Fruit fly (Drosophila melanogaster) whole organism, embryonic: ENCODE measurements around the gene CG32599.

Source experiments
- Aef1 ChIP-seq: fragments of 200-800 bp; sonication (Bioruptor generic); IDR thresholded peaks from 3 replicates; pipeline ENCODE4 v1.3.6; 2022; ENCODE audit warnings: missing biosample characterization, missing genetic modification characterization
- B-H1 ChIP-seq: fragments of 200-800 bp; sonication (Bioruptor generic); IDR thresholded peaks from 3 replicates; pipeline ENCODE4 v1.3.6; 2022; ENCODE audit warnings: missing biosample characterization, missing genetic modification characterization
- Blimp-1 ChIP-seq: fragments of 200-800 bp; sonication (Bioruptor generic); optimal IDR thresholded peaks from 3 replicates; lab custom pipeline; 2018; ENCODE audit warnings: missing biosample characterization, missing genetic modification characterization, mild to moderate bottlenecking, moderate library complexity, missing genetic modification reagents
- CG10366 ChIP-seq: fragments of 200-800 bp; sonication (Bioruptor generic); IDR thresholded peaks from 2 replicates; pipeline ENCODE4 v1.3.6; 2022; ENCODE audit warnings: missing biosample characterization, missing genetic modification characterization
- CG10565 ChIP-seq: fragments of 200-800 bp; sonication (Bioruptor generic); optimal IDR thresholded peaks from 3 replicates; lab custom pipeline; 2016; ENCODE audit warnings: missing biosample characterization, mild to moderate bottlenecking, missing genetic modification characterization
- CG11456 ChIP-seq: fragments of 200-800 bp; sonication (Bioruptor generic); IDR thresholded peaks from 3 replicates; pipeline ENCODE4 v1.3.6; 2022; ENCODE audit warnings: missing biosample characterization, missing genetic modification characterization
- CG11560 ChIP-seq: fragments of 200-800 bp; sonication (Bioruptor generic); IDR thresholded peaks from 3 replicates; pipeline ENCODE4 v1.3.6; 2022; ENCODE audit warnings: missing biosample characterization, missing genetic modification characterization
- CG11696 ChIP-seq: fragments of 200-800 bp; sonication (Bioruptor generic); IDR thresholded peaks from 2 replicates; pipeline ENCODE4 v1.3.6; 2022; ENCODE audit warnings: missing biosample characterization, missing genetic modification characterization
- CG11723 ChIP-seq: fragments of 200-800 bp; sonication (Bioruptor generic); optimal IDR thresholded peaks from 2 replicates; lab custom pipeline; 2017; ENCODE audit warnings: missing biosample characterization, mild to moderate bottlenecking, missing genetic modification characterization
- CG12104 ChIP-seq: fragments of 200-800 bp; sonication (Bioruptor generic); optimal IDR thresholded peaks from 3 replicates; lab custom pipeline; 2016; ENCODE audit warnings: missing biosample characterization, missing genetic modification characterization
- CG12219 ChIP-seq: fragments of 200-800 bp; sonication (Bioruptor generic); optimal IDR thresholded peaks from 3 replicates; lab custom pipeline; 2018; ENCODE audit warnings: missing biosample characterization, mild to moderate bottlenecking, missing genetic modification characterization
- CG13287 ChIP-seq: fragments of 200-800 bp; sonication (Bioruptor generic); IDR thresholded peaks from 2 replicates; pipeline ENCODE4 v1.3.6; 2022; ENCODE audit warnings: missing biosample characterization, missing genetic modification characterization; ENCODE audit not compliant: partially characterized antibody
- CG14860 ChIP-seq: fragments of 200-800 bp; sonication (Bioruptor generic); IDR thresholded peaks from 3 replicates; pipeline ENCODE4 v1.3.6; 2022; ENCODE audit warnings: missing biosample characterization, missing genetic modification characterization; ENCODE audit not compliant: partially characterized antibody
- CG15269 ChIP-seq: fragments of 200-800 bp; sonication (Bioruptor generic); optimal IDR thresholded peaks from 2 replicates; lab custom pipeline; 2018; ENCODE audit warnings: missing biosample characterization, mild to moderate bottlenecking, missing genetic modification characterization, moderate library complexity
- CG1602 ChIP-seq: fragments of 200-800 bp; sonication (Bioruptor generic); optimal IDR thresholded peaks from 3 replicates; lab custom pipeline; 2016; ENCODE audit warnings: missing biosample characterization, missing genetic modification characterization
- CG2129 ChIP-seq: fragments of 200-800 bp; sonication (Bioruptor generic); IDR thresholded peaks from 2 replicates; pipeline ENCODE4 v1.3.6; 2022; ENCODE audit warnings: missing biosample characterization, missing genetic modification characterization; ENCODE audit not compliant: partially characterized antibody
- CG2889 ChIP-seq: fragments of 200-800 bp; sonication (Bioruptor generic); IDR thresholded peaks from 3 replicates; pipeline ENCODE4 v1.3.6; 2022; ENCODE audit warnings: missing biosample characterization, missing genetic modification characterization
- CG32772 ChIP-seq: fragments of 200-800 bp; sonication (Bioruptor generic); IDR thresholded peaks from 2 replicates; pipeline ENCODE4 v1.3.6; 2022; ENCODE audit warnings: missing biosample characterization, missing genetic modification characterization
- CG3726 ChIP-seq: fragments of 200-800 bp; sonication (Bioruptor generic); IDR thresholded peaks from 3 replicates; pipeline ENCODE4, ENCODE4 v1.3.6; 2022; ENCODE audit warnings: missing biosample characterization, missing genetic modification characterization
- CG4730 ChIP-seq: fragments of 200-800 bp; sonication (Bioruptor generic); IDR thresholded peaks from 2 replicates; pipeline ENCODE4 v1.3.6; 2022; ENCODE audit warnings: missing biosample characterization, missing genetic modification characterization
- CG7372 ChIP-seq: fragments of 200-800 bp; sonication (Bioruptor generic); IDR thresholded peaks from 2 replicates; pipeline ENCODE4 v1.3.6; 2022; ENCODE audit warnings: missing biosample characterization, missing genetic modification characterization
- CG8281 ChIP-seq: fragments of 200-800 bp; sonication (Bioruptor generic); optimal IDR thresholded peaks from 2 replicates; lab custom pipeline; 2018; ENCODE audit warnings: missing biosample characterization, mild to moderate bottlenecking, missing genetic modification characterization, moderate library complexity
- CG8478 ChIP-seq: fragments of >200 bp; optimal IDR thresholded peaks from 2 replicates; lab custom pipeline; 2018
- D19B ChIP-seq: fragments of 200-800 bp; sonication (Bioruptor generic); optimal IDR thresholded peaks from 2 replicates; lab custom pipeline; 2017; ENCODE audit warnings: missing biosample characterization, mild to moderate bottlenecking, missing genetic modification characterization
- Dp ChIP-seq: fragments of 200-800 bp; sonication (Bioruptor generic); optimal IDR thresholded peaks from 2 replicates; lab custom pipeline; 2018; ENCODE audit warnings: missing biosample characterization, mild to moderate bottlenecking, missing genetic modification characterization, moderate library complexity
- Dref ChIP-seq: fragments of 200-800 bp; sonication (Bioruptor generic); IDR thresholded peaks from 2 replicates; pipeline ENCODE4 v1.3.6; 2022; ENCODE audit warnings: missing biosample characterization, missing genetic modification characterization
- H2.0 ChIP-seq: fragments of 200-800 bp; sonication (Bioruptor generic); IDR thresholded peaks from 2 replicates; pipeline ENCODE4 v1.3.6; 2022; ENCODE audit warnings: missing biosample characterization, missing genetic modification characterization
- Hr3 ChIP-seq: fragments of 200-800 bp; sonication (Bioruptor generic); optimal IDR thresholded peaks from 3 replicates; lab custom pipeline; 2016; ENCODE audit warnings: missing biosample characterization, missing genetic modification characterization
- Kr ChIP-seq: fragments of 200-800 bp; sonication (Bioruptor generic); optimal IDR thresholded peaks from 2 replicates; lab custom pipeline; 2017; ENCODE audit warnings: missing biosample characterization, mild to moderate bottlenecking, missing genetic modification characterization
- Lim3 ChIP-seq: fragments of 200-800 bp; sonication (Bioruptor generic); IDR thresholded peaks from 2 replicates; pipeline ENCODE4 v1.3.6; 2022; ENCODE audit warnings: missing biosample characterization, missing genetic modification characterization
- Nf-YA ChIP-seq: fragments of 200-800 bp; sonication (Bioruptor generic); IDR thresholded peaks from 2 replicates; pipeline ENCODE4 v1.3.6; 2022; ENCODE audit warnings: missing biosample characterization, missing genetic modification characterization
- Nf-YB ChIP-seq: fragments of 200-800 bp; sonication (Bioruptor generic); optimal IDR thresholded peaks from 3 replicates; lab custom pipeline; 2019; ENCODE audit warnings: missing biosample characterization, mild to moderate bottlenecking, missing genetic modification characterization, moderate library complexity
- Rfx ChIP-seq: fragments of 200-800 bp; sonication (Bioruptor generic); IDR thresholded peaks from 2 replicates; pipeline ENCODE4 v1.3.6; 2022; ENCODE audit warnings: missing biosample characterization, missing genetic modification characterization
- Sry-β ChIP-seq: fragments of 200-800 bp; sonication (Bioruptor generic); optimal IDR thresholded peaks from 2 replicates; lab custom pipeline; 2018; ENCODE audit warnings: missing biosample characterization, mild to moderate bottlenecking, missing genetic modification characterization, moderate library complexity
- az2 ChIP-seq: fragments of 200-800 bp; sonication (Bioruptor generic); optimal IDR thresholded peaks from 3 replicates; lab custom pipeline; 2016; ENCODE audit warnings: missing biosample characterization, missing genetic modification characterization
- br ChIP-seq: fragments of >200 bp; optimal IDR thresholded peaks from 2 replicates; lab custom pipeline; 2017
- dan ChIP-seq: fragments of 200-800 bp; sonication (Bioruptor generic); IDR thresholded peaks from 2 replicates; pipeline ENCODE4 v1.3.6; 2022; ENCODE audit warnings: missing biosample characterization, missing genetic modification characterization
- dimm ChIP-seq: fragments of 200-800 bp; sonication (Bioruptor generic); IDR thresholded peaks from 2 replicates; pipeline ENCODE4 v1.3.6; 2022; ENCODE audit warnings: missing biosample characterization, missing genetic modification characterization
- dm ChIP-seq: fragments of 200-800 bp; sonication (Bioruptor generic); optimal IDR thresholded peaks from 3 replicates; lab custom pipeline; 2016; ENCODE audit warnings: missing biosample characterization, missing genetic modification characterization
- dmrt11E ChIP-seq: fragments of 200-800 bp; sonication (Bioruptor generic); optimal IDR thresholded peaks from 3 replicates; lab custom pipeline; 2018; ENCODE audit warnings: missing biosample characterization, mild to moderate bottlenecking, missing genetic modification characterization, moderate library complexity
- fd64A ChIP-seq: fragments of 200-800 bp; sonication (Bioruptor generic); optimal IDR thresholded peaks from 3 replicates; lab custom pipeline; 2018; ENCODE audit warnings: missing biosample characterization, mild to moderate bottlenecking, missing genetic modification characterization
- fru ChIP-seq: fragments of >200 bp; optimal IDR thresholded peaks from 2 replicates; lab custom pipeline; 2017
- gro ChIP-seq: fragments of 200-800 bp; sonication (Bioruptor generic); optimal IDR thresholded peaks from 2 replicates; lab custom pipeline; 2016; ENCODE audit warnings: missing biosample characterization, missing genetic modification characterization
- her ChIP-seq: fragments of 200-800 bp; sonication (Bioruptor generic); optimal IDR thresholded peaks from 2 replicates; lab custom pipeline; 2016; ENCODE audit warnings: missing biosample characterization, missing genetic modification characterization
- ken ChIP-seq: fragments of 200-800 bp; sonication (Bioruptor generic); IDR thresholded peaks from 3 replicates; pipeline ENCODE4 v1.3.6; 2022; ENCODE audit warnings: missing biosample characterization, missing genetic modification characterization
- mam ChIP-seq: fragments of 200-800 bp; sonication (Bioruptor generic); optimal IDR thresholded peaks from 3 replicates; lab custom pipeline; 2016; ENCODE audit warnings: missing biosample characterization, missing genetic modification characterization
- nerfin-1 ChIP-seq: fragments of 200-800 bp; sonication (Bioruptor generic); optimal IDR thresholded peaks from 3 replicates; lab custom pipeline; 2019; ENCODE audit warnings: missing biosample characterization, mild to moderate bottlenecking, missing genetic modification characterization, moderate library complexity
- rib ChIP-seq: fragments of 200-800 bp; sonication (Bioruptor generic); IDR thresholded peaks from 2 replicates; pipeline ENCODE4 v1.3.6; 2022; ENCODE audit warnings: missing biosample characterization, missing genetic modification characterization
- sens-2 ChIP-seq: fragments of 200-800 bp; sonication (Bioruptor generic); IDR thresholded peaks from 2 replicates; pipeline ENCODE4 v1.3.6; 2022; ENCODE audit warnings: missing biosample characterization, missing genetic modification characterization
- tna ChIP-seq: fragments of 200-800 bp; sonication (Bioruptor generic); IDR thresholded peaks from 2 replicates; pipeline ENCODE4 v1.3.6; 2022; ENCODE audit warnings: missing biosample characterization, missing genetic modification characterization; ENCODE audit not compliant: partially characterized antibody
- vfl ChIP-seq: fragments of 200-800 bp; sonication (Bioruptor generic); optimal IDR thresholded peaks from 2 replicates; lab custom pipeline; 2016; ENCODE audit warnings: missing biosample characterization, missing genetic modification characterization

The CG32599 gene

dm6 chrX:14214505-14215449 is 28.7 kb upstream of the CG32599 start (continued):
- no peak for TF ChIP-seq CG14860 (GFP tag; lab: Robert Waterston, UW)
- TF ChIP-seq CG1602 = no peak
- no peak for TF ChIP-seq mam (GFP tag; lab: Kevin White, UChicago)
- TF ChIP-seq CG11560 (tag; lab: Robert Waterston, UW) = peak; percentile 26; the same call in 1 of the 3 replicates
- TF ChIP-seq CG12104 = peak; percentile 14
- no peak for TF ChIP-seq Nf-YB
- no peak for TF ChIP-seq Lim3 (GFP tag; lab: Robert Waterston, UW)
- no peak for TF ChIP-seq tna (GFP tag; lab: Robert Waterston, UW)
- TF ChIP-seq dimm (GFP tag; lab: Robert Waterston, UW) = no peak
- TF ChIP-seq CG12219 (GFP tag; lab: Kevin White, UChicago) = no peak
- TF ChIP-seq CG11696 (GFP tag; lab: Robert Waterston, UW) = peak; percentile 72
- TF ChIP-seq br (lab: Kevin White, UChicago) = no peak
- TF ChIP-seq Nf-YA (GFP tag; lab: Robert Waterston, UW) = no peak
- TF ChIP-seq vfl (GFP tag; lab: Kevin White, UChicago) = no peak
- TF ChIP-seq CG2129 (GFP tag; lab: Robert Waterston, UW) = no peak
- TF ChIP-seq CG2889 (GFP tag; lab: Robert Waterston, UW) = no peak
- no peak for TF ChIP-seq CG13287 (GFP tag; lab: Robert Waterston, UW)
- no peak for TF ChIP-seq CG32772
- TF ChIP-seq Kr (GFP tag; lab: Kevin White, UChicago) = no peak
- TF ChIP-seq rib (GFP tag; lab: Robert Waterston, UW) = no peak
- TF ChIP-seq az2 (GFP tag; lab: Kevin White, UChicago) = no peak
- peak; percentile 2 for TF ChIP-seq Hr3 (GFP tag; lab: Kevin White, UChicago)
- 0 out of 2 replicates have a peak, but pooled peaks have one; percentile 16 for TF ChIP-seq CG7372
- no peak for TF ChIP-seq CG3726 (GFP tag; lab: Robert Waterston, UW)
- TF ChIP-seq dan = no peak
- no peak for TF ChIP-seq her (GFP tag; lab: Kevin White, UChicago)
- no peak for TF ChIP-seq CG11456
- TF ChIP-seq CG15269 = peak; percentile 62
- peak; percentile 16; the same call in 1 of the 2 replicates for TF ChIP-seq CG10366 (GFP tag; lab: Robert Waterston, UW)
- no peak for TF ChIP-seq gro (GFP tag; lab: Kevin White, UChicago)
- no peak for TF ChIP-seq dmrt11E
- no peak for TF ChIP-seq Dp (GFP tag; lab: Kevin White, UChicago)
- 0 out of 3 replicates have a peak, but pooled peaks have one; percentile 41 for TF ChIP-seq Aef1 (GFP tag; lab: Robert Waterston, UW)
- peak; percentile 11; the same call in 1 of the 3 replicates for TF ChIP-seq B-H1
- no peak for TF ChIP-seq CG8478 (lab: Kevin White, UChicago)
- no peak for TF ChIP-seq Sry-β (GFP tag; lab: Kevin White, UChicago)
- no peak for TF ChIP-seq sens-2 (GFP tag; lab: Robert Waterston, UW)
- TF ChIP-seq Rfx (GFP tag; lab: Robert Waterston, UW) = peak; percentile 66
- peak; percentile 26 for TF ChIP-seq Blimp-1 (GFP tag; lab: Kevin White, UChicago)
- no peak for TF ChIP-seq CG4730 (GFP tag; lab: Robert Waterston, UW)
- TF ChIP-seq dm (GFP tag; lab: Kevin White, UChicago) = no peak
- TF ChIP-seq fd64A (GFP tag; lab: Kevin White, UChicago) = no peak
- no peak for TF ChIP-seq fru (lab: Kevin White, UChicago)
- no peak for TF ChIP-seq nerfin-1 (tag; lab: Kevin White, UChicago)
- TF ChIP-seq CG8281 = no peak
- TF ChIP-seq CG10565 (GFP tag; lab: Kevin White, UChicago) = no peak
- peak; percentile 44 for TF ChIP-seq D19B
- TF ChIP-seq H2.0 (GFP tag; lab: Robert Waterston, UW) = peak; percentile 36; the same call in 1 of the 2 replicates
- TF ChIP-seq CG11723 (GFP tag; lab: Kevin White, UChicago) = peak; percentile 1
- TF ChIP-seq ken (GFP tag; lab: Robert Waterston, UW) = no peak
- no peak for TF ChIP-seq Dref (GFP tag; lab: Robert Waterston, UW)
